Worm (Caenorhabditis elegans) whole organism, late embryonic: ENCODE results near the gene F57G12.1.

ENCODE experiments used
- K02D7.2 ChIP-seq: sonication (generic microtip); optimal IDR thresholded peaks from 2 replicates; lab custom pipeline; 2017; ENCODE audit warnings: mild to moderate bottlenecking, missing genetic modification characterization, missing compliant biosample characterization
- ama-1 ChIP-seq: fragments of 150-350 bp; optimal IDR thresholded peaks from 2 replicates; lab custom pipeline; 2014
- ceh-19 ChIP-seq: fragments of 200-800 bp; sonication (Bioruptor generic); optimal IDR thresholded peaks from 2 replicates; lab custom pipeline; 2018; ENCODE audit warnings: mild to moderate bottlenecking, missing genetic modification characterization, missing compliant biosample characterization
- ceh-24 ChIP-seq: sonication (generic microtip); optimal IDR thresholded peaks from 2 replicates; lab custom pipeline; 2016; ENCODE audit warnings: mild to moderate bottlenecking, missing genetic modification characterization, missing compliant biosample characterization
- hlh-30 ChIP-seq: sonication (generic microtip); optimal IDR thresholded peaks from 2 replicates; lab custom pipeline; 2017; ENCODE audit warnings: antibody characterized with exemption, missing genetic modification characterization, missing compliant biosample characterization; ENCODE audit not compliant: insufficient read depth
- mec-3 ChIP-seq: sonication (generic microtip); optimal IDR thresholded peaks from 2 replicates; lab custom pipeline; 2016; ENCODE audit warnings: borderline replicate concordance, missing genetic modification characterization, missing compliant biosample characterization
- nhr-11 ChIP-seq: fragments of 150-350 bp; optimal IDR thresholded peaks from 2 replicates; lab custom pipeline; 2014; ENCODE audit warnings: missing biosample characterization, missing genetic modification characterization
- pha-4 ChIP-seq: fragments of 150-350 bp; optimal IDR thresholded peaks from 2 replicates; lab custom pipeline; 2018; ENCODE audit warnings: missing biosample characterization, missing genetic modification reagents, missing genetic modification characterization
- pqm-1 ChIP-seq: sonication (generic microtip); optimal IDR thresholded peaks from 2 replicates; lab custom pipeline; 2016; ENCODE audit warnings: missing genetic modification characterization, missing compliant biosample characterization
- ref-2 ChIP-seq: sonication (generic microtip); optimal IDR thresholded peaks from 2 replicates; lab custom pipeline; 2016; ENCODE audit warnings: missing genetic modification characterization, missing compliant biosample characterization
- sdc-2 ChIP-seq: sonication (generic microtip); optimal IDR thresholded peaks from 2 replicates; lab custom pipeline; 2016; ENCODE audit warnings: missing genotype, missing genetic modification characterization, missing compliant biosample characterization
- tbx-7 ChIP-seq: sonication (generic microtip); optimal IDR thresholded peaks from 2 replicates; lab custom pipeline; 2016; ENCODE audit warnings: missing genotype, missing genetic modification characterization, missing compliant biosample characterization
- ttx-3 ChIP-seq: sonication (generic microtip); optimal IDR thresholded peaks from 2 replicates; lab custom pipeline; 2016; ENCODE audit warnings: missing genetic modification reagents, missing genetic modification characterization, missing compliant biosample characterization

DNA sequence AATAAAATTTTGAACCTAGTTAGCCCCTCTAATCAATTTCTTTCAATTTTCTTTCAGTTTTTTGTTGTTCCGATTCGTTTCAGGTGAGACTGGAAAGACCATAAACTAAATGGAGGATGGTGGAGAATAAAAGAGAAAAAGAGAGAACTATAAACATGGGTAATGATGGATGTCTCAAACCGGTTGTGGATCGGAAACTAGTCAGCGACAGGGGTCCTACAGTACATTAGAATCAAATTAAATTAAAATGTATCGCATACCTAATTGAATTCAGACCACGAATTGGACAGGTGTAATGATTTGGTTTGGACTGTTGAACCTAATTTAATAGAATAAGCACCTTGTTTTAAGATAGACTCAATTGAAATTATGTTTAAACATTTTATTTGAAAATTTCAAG lies 7.4 kb downstream of the F57G12.1 start:
- TF ChIP-seq ttx-3 (no peak), mec-3 (tag; lab: Kevin White, UChicago) (no peak), ceh-19 (GFP tag; lab: Kevin White, UChicago) (no peak), nhr-11 (tag; lab: Kevin White, UChicago) (no peak), ceh-24 (tag; lab: Kevin White, UChicago) (no peak), hlh-30 (tag; lab: Kevin White, UChicago) (no peak), ref-2 (tag; lab: Kevin White, UChicago) (no peak), tbx-7 (tag; lab: Kevin White, UChicago) (no peak), ama-1 (lab: Kevin White, UChicago) (no peak), pqm-1 (tag; lab: Kevin White, UChicago) (no peak), K02D7.2 (tag; lab: Kevin White, UChicago) (no peak), sdc-2 (tag; lab: Kevin White, UChicago) (no peak), pha-4 (tag; lab: Kevin White, UChicago) (no peak)
